In genomic region chrIV:5473098-5473497, ce11 we compare ENCODE assay signal across 1 worm cellular context.
A peak's percentile ranks its signal among the peaks of the same experiment; 100 is the strongest.
TF ChIP-seq lines count a peak whose summit lies in the region.

No protein-coding gene starts in this region.

TF ChIP-seq in whole organism, young adult, 124 proteins besides CTCF, POLR2A, EP300 and RAD21 (continued from another document):
- TF ChIP-seq zfh-2 (GFP tag; conservative IDR thresholded peaks at IDR 0.05; lab: Robert Waterston, UW) (no peak), ceh-27 (GFP tag; optimal IDR thresholded peaks at IDR 0.05; lab: Kevin White, UChicago) (no peak), C17E4.6 (GFP tag; IDR thresholded peaks at IDR 0.05; lab: Robert Waterston, UW) (peak; percentile 67; the same call in 1 of the 2 replicates), mel-28 (tag; optimal IDR thresholded peaks at IDR 0.05; lab: Kevin White, UChicago; ENCODE audit: borderline replicate concordance) (no peak), atf-7 (tag; optimal IDR thresholded peaks at IDR 0.05; lab: Kevin White, UChicago) (no peak), ztf-18 (tag; optimal IDR thresholded peaks at IDR 0.05; lab: Kevin White, UChicago) (no peak), lsy-27 (tag; optimal IDR thresholded peaks at IDR 0.05; lab: Kevin White, UChicago; ENCODE audit: borderline replicate concordance, insufficient read depth) (no peak), ama-1 (optimal IDR thresholded peaks at IDR 0.05; lab: Kevin White, UChicago) (no peak), ama-1 (GFP tag; optimal IDR thresholded peaks at IDR 0.05; lab: Kevin White, UChicago) (peak in 1 of 2 experiments; percentile 64), nhr-90 (tag; optimal IDR thresholded peaks at IDR 0.05; lab: Kevin White, UChicago) (no peak), nhr-27 (tag; optimal IDR thresholded peaks at IDR 0.05; lab: Kevin White, UChicago) (no peak), aptf-2 (GFP tag; conservative IDR thresholded peaks at IDR 0.05; lab: Robert Waterston, UW) (no peak), mxl-1 (tag; optimal IDR thresholded peaks at IDR 0.05; lab: Kevin White, UChicago) (no peak), ztf-25 (GFP tag; IDR thresholded peaks at IDR 0.05; lab: Robert Waterston, UW) (no peak), lag-1 (GFP tag; IDR thresholded peaks at IDR 0.05; lab: Robert Waterston, UW) (no peak), nfyb-1 (GFP tag; IDR thresholded peaks at IDR 0.05; lab: Robert Waterston, UW) (0 out of 2 replicates have a peak, but pooled peaks have one; percentile 8), lsl-1 (GFP tag; optimal IDR thresholded peaks at IDR 0.05; lab: Kevin White, UChicago) (peak; percentile 26), him-1 (tag; optimal IDR thresholded peaks at IDR 0.05; lab: Kevin White, UChicago) (no peak), repo-1 (tag; optimal IDR thresholded peaks at IDR 0.05; lab: Kevin White, UChicago) (no peak), madf-3 (GFP tag; IDR thresholded peaks at IDR 0.05; lab: Robert Waterston, UW) (no peak), akir-1 (GFP tag; optimal IDR thresholded peaks at IDR 0.05; lab: Kevin White, UChicago) (no peak), tbp1 (GFP tag; optimal IDR thresholded peaks at IDR 0.05; lab: Kevin White, UChicago) (peak; percentile 31), ekl-4 (GFP tag; IDR thresholded peaks at IDR 0.05; lab: Robert Waterston, UW) (peak; percentile 48; the same call in 1 of the 2 replicates), Y53F4B.3 (GFP tag; IDR thresholded peaks at IDR 0.05; lab: Robert Waterston, UW) (no peak), die-1 (tag; optimal IDR thresholded peaks at IDR 0.05; lab: Kevin White, UChicago) (no peak), D2030.7 (GFP tag; IDR thresholded peaks at IDR 0.05; lab: Robert Waterston, UW) (peak; percentile 55; the same call in 1 of the 2 replicates), attf-6 (GFP tag; IDR thresholded peaks at IDR 0.05; lab: Robert Waterston, UW) (peak; percentile 85), chd-7 (tag; optimal IDR thresholded peaks at IDR 0.05; lab: Kevin White, UChicago) (no peak), F57A8.1 (GFP tag; optimal IDR thresholded peaks at IDR 0.05; lab: Kevin White, UChicago) (no peak), Y79H2A.3 (GFP tag; conservative IDR thresholded peaks at IDR 0.05; lab: Robert Waterston, UW) (peak; percentile 53; the same call in 1 of the 2 replicates), ccch-3 (GFP tag; optimal IDR thresholded peaks at IDR 0.05; lab: Kevin White, UChicago) (no peak), hmg-1.2 (GFP tag; IDR thresholded peaks at IDR 0.05; lab: Robert Waterston, UW) (peak; percentile 43), B0336.3 (GFP tag; IDR thresholded peaks at IDR 0.05; lab: Robert Waterston, UW) (0 out of 2 replicates have a peak, but pooled peaks have one; percentile 32), ZK185.1 (tag; optimal IDR thresholded peaks at IDR 0.05; lab: Kevin White, UChicago; ENCODE audit: poor library complexity, severe bottlenecking) (no peak), B0035.1 (tag; optimal IDR thresholded peaks at IDR 0.05; lab: Kevin White, UChicago) (no peak), nhr-179 (tag; optimal IDR thresholded peaks at IDR 0.05; lab: Kevin White, UChicago) (no peak), mes-4 (tag; optimal IDR thresholded peaks at IDR 0.05; lab: Kevin White, UChicago) (no peak), zim-3 (tag; optimal IDR thresholded peaks at IDR 0.05; lab: Kevin White, UChicago) (no peak), bed-1 (GFP tag; IDR thresholded peaks at IDR 0.05; lab: Robert Waterston, UW) (no peak), hrde-1 (tag; optimal IDR thresholded peaks at IDR 0.05; lab: Kevin White, UChicago; ENCODE audit: borderline replicate concordance) (peak; percentile 79), gei-17 (GFP tag; optimal IDR thresholded peaks at IDR 0.05; lab: Kevin White, UChicago) (no peak)
